Worm (Caenorhabditis elegans) whole organism, dauer: ENCODE results near the gene C45B11.9.

Source experiments
- unc-62 ChIP-seq: sonication (generic microtip); optimal IDR thresholded peaks from 2 replicates; lab custom pipeline; 2017; ENCODE audit warnings: missing biosample characterization, missing genetic modification reagents, missing genetic modification characterization

C45B11.9 gene

ce11 chrV:11087119-11087518 lies 47.0 kb downstream of the C45B11.9 start:
- TF ChIP-seq unc-62 (GFP tag; lab: Kevin White, UChicago), result no peak

- no peak for TF ChIP-seq unc-62 (GFP tag; lab: Kevin White, UChicago)
Observed at ce11 chrV:11087519-11087998, 47.4 kb downstream of the C45B11.9 start, which contains the start of gene Y42A5A.1. Y42A5A.1 (plus strand) TSS chrV:11087948.
